Worm (Caenorhabditis elegans) whole organism, late embryonic: ENCODE data around the gene rps-8.

Source experiments
- C08G9.2 ChIP-seq: sonication (generic microtip); optimal IDR thresholded peaks from 2 replicates; lab custom pipeline; 2016; ENCODE audit warnings: mild to moderate bottlenecking, missing genetic modification characterization, moderate library complexity, missing compliant biosample characterization
- C38D4.7 ChIP-seq: fragments of 200-800 bp; sonication (Bioruptor generic); optimal IDR thresholded peaks from 2 replicates; lab custom pipeline; 2018; ENCODE audit warnings: mild to moderate bottlenecking, missing genetic modification characterization, moderate library complexity, missing compliant biosample characterization
- F13H6.1 ChIP-seq: sonication (generic microtip); optimal IDR thresholded peaks from 2 replicates; lab custom pipeline; 2016; ENCODE audit warnings: missing genetic modification characterization, missing compliant biosample characterization
- K02D7.2 ChIP-seq: sonication (generic microtip); optimal IDR thresholded peaks from 2 replicates; lab custom pipeline; 2017; ENCODE audit warnings: mild to moderate bottlenecking, missing genetic modification characterization, missing compliant biosample characterization
- T23F11.4 ChIP-seq: fragments of 200-800 bp; sonication (Bioruptor generic); optimal IDR thresholded peaks from 2 replicates; lab custom pipeline; 2018; ENCODE audit warnings: mild to moderate bottlenecking, missing genetic modification characterization, missing compliant biosample characterization
- Y22D7AL.16 ChIP-seq: sonication (generic microtip); optimal IDR thresholded peaks from 2 replicates; lab custom pipeline; 2016; ENCODE audit warnings: missing genetic modification characterization, missing compliant biosample characterization
- ama-1 ChIP-seq: fragments of 150-350 bp; optimal IDR thresholded peaks from 2 replicates; lab custom pipeline; 2014
- ceh-22 ChIP-seq: sonication (generic microtip); optimal IDR thresholded peaks from 2 replicates; lab custom pipeline; 2017; ENCODE audit warnings: missing biosample characterization, missing genetic modification characterization
- ceh-30 ChIP-seq: fragments of 150-350 bp; optimal IDR thresholded peaks from 2 replicates; lab custom pipeline; 2014; ENCODE audit warnings: missing biosample characterization, missing genetic modification characterization
- ceh-31 ChIP-seq: sonication (generic microtip); optimal IDR thresholded peaks from 2 replicates; lab custom pipeline; 2016; ENCODE audit warnings: missing genetic modification characterization, missing compliant biosample characterization
- ceh-34 ChIP-seq: sonication (generic microtip); optimal IDR thresholded peaks from 2 replicates; lab custom pipeline; 2016; ENCODE audit warnings: mild to moderate bottlenecking, missing genetic modification characterization, missing compliant biosample characterization
- ceh-45 ChIP-seq: fragments of 200-800 bp; sonication (Bioruptor generic); IDR thresholded peaks from 2 replicates; pipeline ENCODE4 v1.3.6; 2022; ENCODE audit warnings: missing genetic modification reagents, missing genetic modification characterization, missing compliant biosample characterization
- ceh-48 ChIP-seq: sonication (generic microtip); optimal IDR thresholded peaks from 2 replicates; lab custom pipeline; 2016; ENCODE audit warnings: missing genetic modification characterization, inconsistent platforms, missing compliant biosample characterization
- che-1 ChIP-seq: sonication (generic microtip); optimal IDR thresholded peaks from 2 replicates; lab custom pipeline; 2016; ENCODE audit warnings: mild to moderate bottlenecking, missing genetic modification characterization, missing compliant biosample characterization
- dmd-4 ChIP-seq: sonication (generic microtip); optimal IDR thresholded peaks from 2 replicates; lab custom pipeline; 2016; ENCODE audit warnings: borderline replicate concordance, missing genetic modification characterization, missing compliant biosample characterization
- elt-2 ChIP-seq: sonication (generic microtip); optimal IDR thresholded peaks from 2 replicates; lab custom pipeline; 2016; ENCODE audit warnings: missing genetic modification reagents, missing genetic modification characterization, missing compliant biosample characterization
- eyg-1 ChIP-seq: sonication (generic microtip); optimal IDR thresholded peaks from 2 replicates; lab custom pipeline; 2016; ENCODE audit warnings: missing genotype, missing genetic modification characterization, missing compliant biosample characterization
- fkh-10 ChIP-seq: fragments of 150-350 bp; optimal IDR thresholded peaks from 2 replicates; lab custom pipeline; 2014; ENCODE audit warnings: missing biosample characterization, missing genetic modification reagents, missing genetic modification characterization
- gmeb-2 ChIP-seq: sonication (generic microtip); optimal IDR thresholded peaks from 2 replicates; lab custom pipeline; 2016; ENCODE audit warnings: missing genetic modification characterization, inconsistent platforms, missing compliant biosample characterization
- hlh-13 ChIP-seq: fragments of 200-800 bp; sonication (Bioruptor generic); optimal IDR thresholded peaks from 2 replicates; lab custom pipeline; 2018; ENCODE audit warnings: mild to moderate bottlenecking, missing genetic modification characterization, missing compliant biosample characterization
- hlh-15 ChIP-seq: sonication (generic microtip); optimal IDR thresholded peaks from 2 replicates; lab custom pipeline; 2016; ENCODE audit warnings: missing genetic modification characterization, missing compliant biosample characterization
- hlh-30 ChIP-seq: sonication (generic microtip); optimal IDR thresholded peaks from 2 replicates; lab custom pipeline; 2017; ENCODE audit warnings: antibody characterized with exemption, missing genetic modification characterization, missing compliant biosample characterization; ENCODE audit not compliant: insufficient read depth
- lin-11 ChIP-seq: fragments of 200-800 bp; sonication (Bioruptor generic); optimal IDR thresholded peaks from 2 replicates; lab custom pipeline; 2018; ENCODE audit warnings: mild to moderate bottlenecking, missing genetic modification characterization, missing compliant biosample characterization
- madf-2 ChIP-seq: sonication (generic microtip); optimal IDR thresholded peaks from 2 replicates; lab custom pipeline; 2017; ENCODE audit warnings: missing genetic modification characterization, missing compliant biosample characterization
- nfya-1 ChIP-seq: sonication (generic microtip); optimal IDR thresholded peaks from 2 replicates; lab custom pipeline; 2017; ENCODE audit warnings: missing genetic modification characterization, mild to moderate bottlenecking, missing compliant biosample characterization, antibody characterized with exemption, moderate library complexity
- nhr-11 ChIP-seq: fragments of 150-350 bp; optimal IDR thresholded peaks from 2 replicates; lab custom pipeline; 2014; ENCODE audit warnings: missing biosample characterization, missing genetic modification characterization
- nhr-232 ChIP-seq: sonication (generic microtip); optimal IDR thresholded peaks from 2 replicates; lab custom pipeline; 2016; ENCODE audit warnings: missing genetic modification characterization, missing compliant biosample characterization
- npax-4 ChIP-seq: sonication (generic microtip); optimal IDR thresholded peaks from 2 replicates; lab custom pipeline; 2016; ENCODE audit warnings: missing genetic modification characterization, missing compliant biosample characterization
- pag-3 ChIP-seq: sonication (generic microtip); optimal IDR thresholded peaks from 2 replicates; lab custom pipeline; 2016; ENCODE audit warnings: missing compliant biosample characterization, missing genetic modification characterization, borderline replicate concordance
- pat-9 ChIP-seq: fragments of 200-800 bp; sonication (Bioruptor generic); optimal IDR thresholded peaks from 2 replicates; lab custom pipeline; 2018; ENCODE audit warnings: mild to moderate bottlenecking, missing genetic modification characterization, moderate library complexity, missing compliant biosample characterization
- pha-4 ChIP-seq: fragments of 150-350 bp; optimal IDR thresholded peaks from 2 replicates; lab custom pipeline; 2018; ENCODE audit warnings: missing biosample characterization, missing genetic modification reagents, missing genetic modification characterization
- pqm-1 ChIP-seq: sonication (generic microtip); optimal IDR thresholded peaks from 2 replicates; lab custom pipeline; 2016; ENCODE audit warnings: missing genetic modification characterization, missing compliant biosample characterization
- pros-1 ChIP-seq: fragments of 150-350 bp; optimal IDR thresholded peaks from 2 replicates; lab custom pipeline; 2014; ENCODE audit warnings: missing biosample characterization, missing genetic modification reagents, missing genetic modification characterization
- rnt-1 ChIP-seq: sonication (generic microtip); optimal IDR thresholded peaks from 2 replicates; lab custom pipeline; 2016; ENCODE audit warnings: missing genetic modification characterization, missing compliant biosample characterization
- sdc-2 ChIP-seq: sonication (generic microtip); optimal IDR thresholded peaks from 2 replicates; lab custom pipeline; 2016; ENCODE audit warnings: missing genotype, missing genetic modification characterization, missing compliant biosample characterization
- tbx-2 ChIP-seq: sonication (generic microtip); optimal IDR thresholded peaks from 2 replicates; lab custom pipeline; 2016; ENCODE audit warnings: missing genetic modification characterization, missing compliant biosample characterization
- ttx-3 ChIP-seq: sonication (generic microtip); optimal IDR thresholded peaks from 2 replicates; lab custom pipeline; 2016; ENCODE audit warnings: missing genetic modification reagents, missing genetic modification characterization, missing compliant biosample characterization
- unc-3 ChIP-seq, 2 experiments: fragments of 200-800 bp in 1 of 2; sonication (Bioruptor generic) in 1 of 2; sonication (generic microtip) in 1 of 2; conservative IDR thresholded peaks in 1 of 2; optimal IDR thresholded peaks in 1 of 2; 2 replicates each; pipeline versions ENCODE4 v1.3.6 to Lab custom; 2016 to 2022; ENCODE audit warnings: missing compliant biosample characterization in 2 of 2, missing genetic modification characterization in 2 of 2, missing genetic modification reagents in 1 of 2
- unc-42 ChIP-seq: sonication (generic microtip); optimal IDR thresholded peaks from 2 replicates; lab custom pipeline; 2016; ENCODE audit warnings: missing genotype, missing genetic modification characterization, missing compliant biosample characterization
- unc-55 ChIP-seq: sonication (generic microtip); optimal IDR thresholded peaks from 2 replicates; lab custom pipeline; 2017; ENCODE audit warnings: missing biosample characterization, missing genetic modification reagents, missing genetic modification characterization
- unc-86 ChIP-seq: sonication (generic microtip); optimal IDR thresholded peaks from 2 replicates; lab custom pipeline; 2016; ENCODE audit warnings: missing genetic modification characterization, missing compliant biosample characterization
- ztf-16 ChIP-seq: sonication (generic microtip); optimal IDR thresholded peaks from 2 replicates; lab custom pipeline; 2017; ENCODE audit warnings: missing genetic modification characterization, missing compliant biosample characterization

rps-8 gene

DNA sequence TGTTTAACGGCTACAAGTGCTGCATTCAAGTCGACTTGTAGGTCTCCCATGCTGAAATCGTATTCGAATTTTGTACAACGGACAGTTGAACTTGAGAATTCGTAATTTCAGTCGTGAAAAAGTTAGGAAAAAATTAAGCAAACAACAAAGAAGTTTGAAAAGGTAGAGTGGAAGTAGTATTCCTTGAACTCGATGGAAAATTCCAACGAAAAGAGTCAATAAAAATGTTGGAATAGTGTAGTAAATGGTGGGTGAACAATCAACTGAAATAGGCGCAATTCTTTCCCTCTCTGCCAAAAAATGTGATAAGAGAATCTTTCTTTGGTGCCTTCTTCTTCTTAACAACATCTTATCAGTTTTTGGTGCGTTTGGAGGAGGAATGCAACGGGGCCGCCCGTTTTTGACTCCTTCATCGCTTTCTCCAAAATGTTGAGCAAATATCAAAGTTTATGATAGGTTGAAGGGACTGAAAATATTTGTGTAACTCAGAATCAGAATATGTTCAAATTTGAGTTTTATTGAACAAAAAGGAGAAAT is 13.0 kb upstream of the rps-8 start, which contains the start of gene ifo-1:
Gene ifo-1, minus strand, starts transcription at position 51 of the 537 bp plus-strand sequence.
- no peak for TF ChIP-seq sdc-2 (tag; lab: Kevin White, UChicago)
- peak; percentile 86 for TF ChIP-seq elt-2 (tag; lab: Kevin White, UChicago)

DNA sequence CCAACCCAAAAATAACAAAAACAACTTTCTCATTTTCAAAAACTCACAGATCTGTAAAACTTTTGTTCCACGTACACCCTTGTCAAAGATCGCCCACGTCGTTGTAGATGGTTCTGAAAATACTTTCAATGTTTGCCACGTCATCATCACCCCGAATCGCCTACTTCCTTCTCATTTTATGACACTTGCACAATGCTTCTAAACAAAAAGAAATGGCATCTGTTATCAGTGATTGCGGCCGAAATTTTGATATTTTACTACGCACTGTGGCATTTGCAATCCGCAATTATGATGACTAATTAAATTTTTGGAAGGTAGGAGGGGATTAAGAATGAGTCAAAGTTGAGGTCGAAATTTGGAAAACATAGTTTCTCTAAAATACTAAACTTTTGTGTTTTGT is 12.0 kb upstream of the rps-8 start:
- TF ChIP-seq tbx-2 (no peak), C08G9.2 (tag; lab: Kevin White, UChicago) (no peak), che-1 (tag; lab: Kevin White, UChicago) (no peak), unc-55 (GFP tag; lab: Kevin White, UChicago) (no peak), nfya-1 (tag; lab: Kevin White, UChicago) (no peak), pha-4 (no peak), pag-3 (tag; lab: Kevin White, UChicago) (no peak)
- TF ChIP-seq, all 69 proteins: peak for 0

DNA sequence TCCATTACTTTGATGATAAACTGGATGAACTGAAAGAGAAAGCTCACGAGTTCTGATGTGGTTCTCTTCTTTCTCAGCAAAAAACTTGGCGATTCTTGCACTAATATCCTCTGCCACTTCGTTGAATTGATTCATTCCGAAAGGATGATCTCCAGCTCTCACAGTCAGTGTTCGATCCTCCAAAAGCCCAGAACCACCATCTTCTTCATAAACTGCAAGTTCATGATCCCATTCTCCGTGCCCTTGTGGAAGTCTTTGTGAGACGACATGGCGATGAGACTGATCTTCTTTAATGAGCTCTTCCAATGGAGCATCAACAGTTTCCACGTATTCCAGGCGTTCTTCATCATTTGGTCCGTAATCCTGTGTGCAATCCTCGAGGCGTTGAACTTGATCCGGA is 11.3 kb upstream of the rps-8 start:
- no peak for TF ChIP-seq ceh-22 (tag; lab: Kevin White, UChicago)

DNA sequence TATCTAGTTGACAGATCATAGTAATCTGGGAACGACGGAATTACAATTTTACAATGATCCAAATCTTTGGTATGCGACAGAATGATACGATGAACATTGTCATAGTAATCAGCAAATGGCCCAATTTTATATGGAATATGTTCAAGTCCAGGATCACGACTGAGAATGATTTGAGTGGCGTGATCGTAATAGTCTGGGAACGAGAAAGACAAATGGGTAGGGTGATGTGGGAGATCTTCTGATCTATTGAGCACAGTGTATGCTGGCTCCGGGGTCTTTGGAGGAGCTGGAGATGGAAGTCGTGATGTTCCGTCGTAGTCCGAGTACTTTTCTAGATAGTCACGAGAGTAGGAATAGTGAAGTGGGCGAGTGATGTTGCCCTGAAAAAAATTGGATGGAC is 10.2 kb upstream of the rps-8 start:
- no peak for TF ChIP-seq Y22D7AL.16 (tag; lab: Kevin White, UChicago)
- no peak for TF ChIP-seq rnt-1 (tag; lab: Kevin White, UChicago)
- TF ChIP-seq ceh-31, result no peak
- no peak for TF ChIP-seq pqm-1
- TF ChIP-seq ceh-34 (tag; lab: Kevin White, UChicago), result no peak
- no peak for TF ChIP-seq unc-86
- TF ChIP-seq pha-4, result no peak
- no peak for TF ChIP-seq ama-1 (lab: Kevin White, UChicago)
- no peak for TF ChIP-seq ceh-48
- no peak for TF ChIP-seq T23F11.4
- TF ChIP-seq K02D7.2 (tag; lab: Kevin White, UChicago), result no peak

DNA sequence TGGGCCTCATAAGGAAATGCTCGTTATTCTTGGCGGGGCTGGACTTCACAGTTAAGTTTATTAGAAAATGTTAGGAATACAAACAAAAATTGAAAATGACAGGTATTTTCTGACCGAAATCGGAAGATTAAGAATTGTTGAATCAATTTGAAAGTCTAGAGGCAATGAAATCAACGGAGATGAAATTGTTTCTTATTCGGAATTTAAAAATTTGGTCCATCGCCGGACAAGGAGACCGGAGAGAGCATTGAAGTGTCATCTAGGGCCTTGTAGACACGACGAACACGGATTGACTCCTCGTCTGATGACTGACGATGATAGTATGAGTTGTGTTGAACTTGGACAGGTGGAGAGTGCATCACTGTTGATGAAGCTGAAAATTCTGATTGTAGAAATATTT is 7.0 kb upstream of the rps-8 start:
- TF ChIP-seq che-1 (tag; lab: Kevin White, UChicago), result no peak
- TF ChIP-seq unc-3 (GFP tag; conservative IDR thresholded peaks at IDR 0.05; lab: Robert Waterston, UW), result no peak
- no peak for TF ChIP-seq unc-3 (tag; optimal IDR thresholded peaks at IDR 0.05; lab: Kevin White, UChicago)
- TF ChIP-seq C08G9.2 (tag; lab: Kevin White, UChicago), result no peak
- no peak for TF ChIP-seq hlh-30 (tag; lab: Kevin White, UChicago)
- no peak for TF ChIP-seq dmd-4 (tag; lab: Kevin White, UChicago)
- no peak for TF ChIP-seq unc-42 (tag; lab: Kevin White, UChicago)
- no peak for TF ChIP-seq pat-9 (tag; lab: Kevin White, UChicago)
- TF ChIP-seq gmeb-2, result no peak
- no peak for TF ChIP-seq madf-2 (tag; lab: Kevin White, UChicago)
- no peak for TF ChIP-seq Y22D7AL.16 (tag; lab: Kevin White, UChicago)
- no peak for TF ChIP-seq nhr-11
- TF ChIP-seq K02D7.2 (tag; lab: Kevin White, UChicago), result no peak
- TF ChIP-seq pha-4, result no peak
- TF ChIP-seq, all 69 proteins: peak for 0

DNA sequence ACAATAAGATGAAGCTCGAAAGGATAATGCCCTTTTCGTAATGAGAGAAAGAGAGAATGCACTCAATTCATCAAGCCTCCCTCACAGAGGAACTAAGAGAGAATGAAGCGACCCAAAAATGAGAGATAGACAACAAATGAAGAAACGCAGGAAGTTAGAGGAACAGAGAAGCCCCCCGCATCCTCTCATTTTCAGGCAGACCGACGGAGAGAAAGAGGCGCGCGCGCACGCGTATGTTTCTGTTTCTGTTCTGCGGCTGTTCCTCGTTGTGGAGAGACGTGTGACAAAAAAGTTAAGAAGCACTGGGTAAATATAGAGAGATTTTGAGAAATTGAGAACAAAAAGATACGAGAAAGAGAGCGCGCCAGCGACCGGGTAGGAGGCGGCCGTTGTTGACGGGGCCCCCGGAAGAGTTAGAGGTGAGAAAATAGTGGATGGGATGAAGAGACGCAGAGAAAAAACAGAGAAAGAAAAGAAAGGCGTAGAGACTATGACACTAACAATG is 6.3 kb upstream of the rps-8 start:
- TF ChIP-seq ceh-34 (tag; lab: Kevin White, UChicago), result peak; percentile 55
- TF ChIP-seq hlh-13, result no peak
- peak; percentile 16 for TF ChIP-seq C08G9.2 (tag; lab: Kevin White, UChicago)
- peak; percentile 96 for TF ChIP-seq pros-1
- no peak for TF ChIP-seq ceh-45 (GFP tag; lab: Robert Waterston, UW)
- TF ChIP-seq eyg-1 (tag; lab: Kevin White, UChicago), result peak; percentile 5
- no peak for TF ChIP-seq npax-4 (tag; lab: Kevin White, UChicago)
- TF ChIP-seq ceh-30, result no peak
- no peak for TF ChIP-seq lin-11
- peak; percentile 53 for TF ChIP-seq F13H6.1
- TF ChIP-seq T23F11.4, result no peak
- TF ChIP-seq ttx-3 (tag; lab: Kevin White, UChicago), result no peak
- no peak for TF ChIP-seq madf-2 (tag; lab: Kevin White, UChicago)
- TF ChIP-seq C38D4.7 (GFP tag; lab: Kevin White, UChicago), result no peak
- TF ChIP-seq fkh-10, result no peak
- TF ChIP-seq ztf-16 (tag; lab: Kevin White, UChicago), result no peak
- TF ChIP-seq hlh-15 (tag; lab: Kevin White, UChicago), result no peak
- no peak for TF ChIP-seq nhr-232
- TF ChIP-seq nhr-11, result no peak
- no peak for TF ChIP-seq dmd-4 (tag; lab: Kevin White, UChicago)
